Fruit fly (Drosophila melanogaster) whole organism, embryonic: ENCODE data around the gene Edg78E.

Experiments
- Ada2b ChIP-seq: fragments of 200-800 bp; sonication (Bioruptor generic); IDR thresholded peaks from 2 replicates; pipeline ENCODE4 v1.3.6; 2022; ENCODE audit warnings: missing biosample characterization, missing genetic modification characterization
- Antp ChIP-seq: fragments of 200-800 bp; sonication (Bioruptor generic); optimal IDR thresholded peaks from 3 replicates; lab custom pipeline; 2016; ENCODE audit warnings: missing biosample characterization, missing genetic modification characterization
- Asciz ChIP-seq: fragments of 200-800 bp; sonication (Bioruptor generic); optimal IDR thresholded peaks from 2 replicates; lab custom pipeline; 2017; ENCODE audit warnings: missing biosample characterization, mild to moderate bottlenecking, missing genetic modification characterization, missing genetic modification reagents
- CG11504 ChIP-seq: fragments of 200-800 bp; sonication (Bioruptor generic); optimal IDR thresholded peaks from 3 replicates; lab custom pipeline; 2019; ENCODE audit warnings: missing biosample characterization, mild to moderate bottlenecking, missing genetic modification characterization, moderate library complexity
- CG17328 ChIP-seq: fragments of 200-800 bp; sonication (Bioruptor generic); IDR thresholded peaks from 2 replicates; pipeline ENCODE4 v1.3.6; 2022; ENCODE audit warnings: missing biosample characterization, missing genetic modification characterization
- CG18476 ChIP-seq: fragments of 200-800 bp; sonication (Bioruptor generic); optimal IDR thresholded peaks from 2 replicates; lab custom pipeline; 2016; ENCODE audit warnings: missing biosample characterization, mild to moderate bottlenecking, missing genetic modification characterization
- CG2199 ChIP-seq: fragments of 200-800 bp; sonication (Bioruptor generic); IDR thresholded peaks from 3 replicates; pipeline ENCODE4 v1.3.6; 2022; ENCODE audit warnings: missing biosample characterization, missing genetic modification characterization
- CG6272 ChIP-seq: fragments of 200-800 bp; sonication (Bioruptor generic); IDR thresholded peaks from 2 replicates; pipeline ENCODE4 v1.3.6; 2022; ENCODE audit warnings: missing biosample characterization, missing genetic modification characterization
- CG6791 ChIP-seq: fragments of 200-800 bp; sonication (Bioruptor generic); IDR thresholded peaks from 3 replicates; pipeline ENCODE4 v1.3.6; 2022; ENCODE audit warnings: missing biosample characterization, missing genetic modification characterization; ENCODE audit not compliant: partially characterized antibody
- CG6813 ChIP-seq: fragments of 200-800 bp; sonication (Bioruptor generic); optimal IDR thresholded peaks from 2 replicates; lab custom pipeline; 2017; ENCODE audit warnings: missing biosample characterization, missing genetic modification characterization, mild to moderate bottlenecking, moderate library complexity, missing genetic modification reagents
- CG7963 ChIP-seq: fragments of 200-800 bp; sonication (Bioruptor generic); IDR thresholded peaks from 3 replicates; pipeline ENCODE4 v1.3.6; 2022; ENCODE audit warnings: missing biosample characterization, missing genetic modification characterization; ENCODE audit not compliant: partially characterized antibody
- D19B ChIP-seq: fragments of 200-800 bp; sonication (Bioruptor generic); optimal IDR thresholded peaks from 2 replicates; lab custom pipeline; 2017; ENCODE audit warnings: missing biosample characterization, mild to moderate bottlenecking, missing genetic modification characterization
- Dll ChIP-seq: fragments of 200-800 bp; sonication (Bioruptor generic); IDR thresholded peaks from 4 replicates; pipeline ENCODE4 v1.3.6; 2022; ENCODE audit warnings: missing biosample characterization, missing genetic modification characterization; ENCODE audit not compliant: partially characterized antibody
- Ets65A ChIP-seq: fragments of 200-800 bp; sonication (Bioruptor generic); peaks from one replicate; lab custom pipeline; 2016; ENCODE audit warnings: missing biosample characterization, missing genetic modification characterization
- HHEX ChIP-seq: fragments of 200-800 bp; sonication (Bioruptor generic); optimal IDR thresholded peaks from 3 replicates; lab custom pipeline; 2017; ENCODE audit warnings: missing biosample characterization, mild to moderate bottlenecking, missing genetic modification characterization, missing genetic modification reagents
- HLHmδ ChIP-seq: fragments of 200-800 bp; sonication (Bioruptor generic); optimal IDR thresholded peaks from 2 replicates; lab custom pipeline; 2018; ENCODE audit warnings: missing biosample characterization, mild to moderate bottlenecking, missing genetic modification characterization, moderate library complexity
- Hr39 ChIP-seq: fragments of >200 bp; optimal IDR thresholded peaks from 2 replicates; lab custom pipeline; 2017
- Hr78 ChIP-seq, 2 experiments: fragments of 200-800 bp in 1 of 2; fragments of >200 bp in 1 of 2; sonication (Bioruptor generic) in 1 of 2; optimal IDR thresholded peaks; 2 replicates each; lab custom pipeline; 2017 to 2019; ENCODE audit warnings: missing biosample characterization in 2 of 2, missing genetic modification characterization in 2 of 2, mild to moderate bottlenecking in 1 of 2, moderate library complexity in 1 of 2
- Med ChIP-seq: fragments of 200-800 bp; sonication (Bioruptor generic); peaks from one replicate; lab custom pipeline; 2016; ENCODE audit warnings: missing biosample characterization, missing genetic modification characterization, mild to moderate bottlenecking, inconsistent platforms, moderate library complexity
- NK7.1 ChIP-seq: fragments of 200-800 bp; sonication (Bioruptor generic); optimal IDR thresholded peaks from 3 replicates; lab custom pipeline; 2016; ENCODE audit warnings: missing biosample characterization, missing genetic modification characterization
- Nf-YB ChIP-seq: fragments of 200-800 bp; sonication (Bioruptor generic); optimal IDR thresholded peaks from 3 replicates; lab custom pipeline; 2019; ENCODE audit warnings: missing biosample characterization, mild to moderate bottlenecking, missing genetic modification characterization, moderate library complexity
- Oaz ChIP-seq: fragments of 200-800 bp; sonication (Bioruptor generic); IDR thresholded peaks from 2 replicates; pipeline ENCODE4 v1.3.6; 2022; ENCODE audit warnings: missing biosample characterization, missing genetic modification characterization
- Rx ChIP-seq: fragments of 200-800 bp; sonication (Bioruptor generic); IDR thresholded peaks from 2 replicates; pipeline ENCODE4 v1.3.6; 2022; ENCODE audit warnings: missing biosample characterization, missing genetic modification characterization
- Vsx1 ChIP-seq: fragments of 200-800 bp; sonication (Bioruptor generic); optimal IDR thresholded peaks from 2 replicates; lab custom pipeline; 2017; ENCODE audit warnings: missing biosample characterization, mild to moderate bottlenecking, missing genetic modification characterization, missing genetic modification reagents
- bbx ChIP-seq: fragments of 200-800 bp; sonication (Bioruptor generic); IDR thresholded peaks from 2 replicates; pipeline ENCODE4 v1.3.6; 2022; ENCODE audit warnings: missing biosample characterization, missing genetic modification characterization; ENCODE audit not compliant: partially characterized antibody
- cg ChIP-seq: fragments of 200-800 bp; sonication (Bioruptor generic); optimal IDR thresholded peaks from 3 replicates; lab custom pipeline; 2019; ENCODE audit warnings: missing biosample characterization, mild to moderate bottlenecking, missing genetic modification characterization, moderate library complexity
- crol ChIP-seq: fragments of 200-800 bp; sonication (Bioruptor generic); IDR thresholded peaks from 2 replicates; pipeline ENCODE4 v1.3.6; 2022; ENCODE audit warnings: missing biosample characterization, missing genetic modification characterization
- gfzf ChIP-seq: fragments of 200-800 bp; sonication (Bioruptor generic); optimal IDR thresholded peaks from 2 replicates; lab custom pipeline; 2016; ENCODE audit warnings: missing biosample characterization, mild to moderate bottlenecking, missing genetic modification characterization, moderate library complexity
- hkb ChIP-seq, 2 experiments: fragments of 200-800 bp in 1 of 2; fragments of >200 bp in 1 of 2; sonication (Bioruptor generic) in 1 of 2; IDR thresholded peaks in 1 of 2; optimal IDR thresholded peaks in 1 of 2; 2 replicates each; pipeline versions ENCODE4 v1.3.6 to Lab custom; 2017 to 2022; ENCODE audit warnings: missing biosample characterization in 1 of 2, missing genetic modification characterization in 1 of 2
- jumu ChIP-seq: fragments of 200-800 bp; sonication (Bioruptor generic); optimal IDR thresholded peaks from 3 replicates; lab custom pipeline; 2016; ENCODE audit warnings: missing biosample characterization, missing genetic modification characterization
- lab ChIP-seq: fragments of 200-800 bp; sonication (Bioruptor generic); optimal IDR thresholded peaks from 3 replicates; lab custom pipeline; 2017; ENCODE audit warnings: missing biosample characterization, missing genetic modification characterization, mild to moderate bottlenecking, moderate library complexity, missing genetic modification reagents
- lbe ChIP-seq: fragments of 200-800 bp; sonication (Bioruptor generic); optimal IDR thresholded peaks from 2 replicates; lab custom pipeline; 2016; ENCODE audit warnings: missing biosample characterization, mild to moderate bottlenecking, missing genetic modification characterization
- mld ChIP-seq: fragments of 200-800 bp; sonication (Bioruptor generic); IDR thresholded peaks from 3 replicates; pipeline ENCODE4 v1.3.6; 2022; ENCODE audit warnings: missing biosample characterization, missing genetic modification characterization; ENCODE audit not compliant: partially characterized antibody
- nerfin-2 ChIP-seq: fragments of 200-800 bp; sonication (Bioruptor generic); IDR thresholded peaks from 2 replicates; pipeline ENCODE4 v1.3.6; 2022; ENCODE audit warnings: missing biosample characterization, missing genetic modification characterization; ENCODE audit not compliant: partially characterized antibody
- org-1 ChIP-seq: fragments of 200-800 bp; sonication (Bioruptor generic); optimal IDR thresholded peaks from 2 replicates; lab custom pipeline; 2017; ENCODE audit warnings: missing biosample characterization, missing genetic modification characterization
- rib ChIP-seq: fragments of 200-800 bp; sonication (Bioruptor generic); IDR thresholded peaks from 2 replicates; pipeline ENCODE4 v1.3.6; 2022; ENCODE audit warnings: missing biosample characterization, missing genetic modification characterization
- sc ChIP-seq, 3 experiments: fragments of >200 bp in 2 of 3; fragments of 200-800 bp in 1 of 3; sonication (Bioruptor generic) in 1 of 3; optimal IDR thresholded peaks; 2 replicates in 2 of 3; 3 replicates in 1 of 3; lab custom pipeline; 2017; ENCODE audit warnings: mild to moderate bottlenecking in 1 of 3, missing biosample characterization in 1 of 3, missing genetic modification characterization in 1 of 3, missing genetic modification reagents in 1 of 3
- slbo ChIP-seq: fragments of 200-800 bp; sonication (Bioruptor generic); IDR thresholded peaks from 2 replicates; pipeline ENCODE4 v1.3.6; 2022; ENCODE audit warnings: missing biosample characterization, missing genetic modification characterization
- sr ChIP-seq: fragments of 200-800 bp; sonication (Bioruptor generic); IDR thresholded peaks from 3 replicates; pipeline ENCODE4 v1.3.6; 2022; ENCODE audit warnings: missing biosample characterization, missing genetic modification characterization
- tll ChIP-seq, 2 experiments: fragments of 200-800 bp in 1 of 2; fragments of >200 bp in 1 of 2; sonication (Bioruptor generic) in 1 of 2; optimal IDR thresholded peaks; 2 replicates each; lab custom pipeline; 2017 to 2019; ENCODE audit warnings: missing biosample characterization in 2 of 2, missing genetic modification characterization in 2 of 2, mild to moderate bottlenecking in 1 of 2, moderate library complexity in 1 of 2
- vfl ChIP-seq: fragments of 200-800 bp; sonication (Bioruptor generic); optimal IDR thresholded peaks from 2 replicates; lab custom pipeline; 2016; ENCODE audit warnings: missing biosample characterization, missing genetic modification characterization
- vnd ChIP-seq: fragments of 200-800 bp; sonication (Bioruptor generic); IDR thresholded peaks from 3 replicates; pipeline ENCODE4 v1.3.6; 2022; ENCODE audit warnings: missing biosample characterization, missing genetic modification characterization; ENCODE audit not compliant: partially characterized antibody
- wor ChIP-seq: fragments of 200-800 bp; sonication (Bioruptor generic); IDR thresholded peaks from 2 replicates; pipeline ENCODE4 v1.3.6; 2022; ENCODE audit warnings: missing biosample characterization, missing genetic modification characterization

Gene Edg78E

DNA sequence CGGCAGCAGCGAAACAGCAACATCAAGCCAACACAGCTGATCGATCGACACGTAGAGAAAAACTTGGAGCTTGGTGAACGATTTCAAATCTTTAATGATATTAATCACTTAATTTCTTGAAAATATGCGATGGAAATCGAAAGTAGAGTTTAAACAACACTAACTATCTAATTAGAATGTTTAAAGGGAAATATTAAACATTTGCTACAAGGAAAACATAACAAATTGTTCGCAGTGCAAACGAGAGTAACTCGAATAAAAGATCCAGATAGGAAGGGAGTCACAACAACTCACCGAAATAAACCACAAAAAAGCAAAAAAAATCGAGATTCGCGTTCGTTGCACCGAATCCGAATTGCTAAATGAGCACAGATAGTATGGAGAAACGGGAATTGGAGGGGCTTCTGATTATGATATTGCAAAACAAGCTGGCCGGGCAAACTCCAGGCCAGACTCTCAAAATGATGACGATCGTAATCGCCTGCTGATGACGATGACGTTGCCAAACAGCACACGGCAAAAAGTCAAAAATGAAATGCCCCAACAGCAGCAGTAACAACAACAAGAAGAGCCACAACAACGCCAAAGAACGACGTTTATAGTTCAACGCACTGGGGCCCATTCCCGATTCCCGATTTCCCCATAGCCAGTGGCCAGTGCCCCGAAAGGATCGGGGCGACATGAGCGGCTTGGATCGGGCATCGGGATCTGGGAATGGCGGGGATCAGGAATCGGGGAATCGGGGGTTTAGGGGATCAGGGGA is 43.7 kb downstream of the Edg78E start (continued):
- TF ChIP-seq jumu (GFP tag; lab: Kevin White, UChicago) (no peak), NK7.1 (GFP tag; lab: Kevin White, UChicago) (no peak), lab (GFP tag; lab: Kevin White, UChicago) (peak; percentile 14), lbe (GFP tag; lab: Kevin White, UChicago) (peak; percentile 98), gfzf (no peak)

DNA sequence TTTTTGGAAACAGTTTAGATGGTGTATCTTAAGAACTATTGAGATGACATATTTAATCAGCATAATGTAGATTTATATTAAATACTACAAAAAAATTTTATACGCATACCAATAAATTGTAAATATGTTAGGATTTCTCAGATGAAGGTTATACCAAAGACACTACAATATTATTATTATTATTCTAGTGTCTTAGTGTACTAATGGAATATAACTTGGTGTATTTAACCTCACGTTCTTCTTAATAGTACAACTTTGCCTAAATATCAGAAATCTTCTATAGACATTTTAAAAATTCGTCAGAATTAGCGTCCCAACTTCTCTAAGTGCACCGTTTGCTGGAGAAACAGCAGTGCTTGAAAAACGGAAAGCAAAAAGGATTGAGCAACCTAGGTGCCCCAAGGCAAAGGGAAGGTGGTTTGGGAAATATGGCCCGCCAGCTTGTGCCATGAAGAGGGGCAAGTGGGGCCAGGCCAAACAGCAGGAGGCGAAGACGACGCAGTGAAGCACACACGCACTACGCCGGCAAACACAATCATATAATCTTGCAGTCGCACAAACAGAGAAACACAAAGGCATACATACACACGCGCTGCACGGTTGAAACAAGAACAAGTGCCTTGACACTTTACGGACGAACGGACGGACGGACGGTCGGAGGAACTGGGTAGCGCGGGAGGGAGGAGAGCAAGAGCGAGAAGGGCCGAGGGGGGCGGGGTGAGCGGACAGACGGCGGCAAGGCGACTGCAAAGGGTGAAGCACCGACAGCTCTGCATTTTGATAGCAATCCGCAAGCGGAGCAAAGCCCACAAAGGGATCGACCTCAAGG is 44.5 kb downstream of the Edg78E start:
- TF ChIP-seq CG18476 (GFP tag; lab: Kevin White, UChicago) (no peak), cg (GFP tag; lab: Kevin White, UChicago) (peak; percentile 40), rib (GFP tag; lab: Robert Waterston, UW) (peak; percentile 62; the same call in 1 of the 2 replicates), CG6791 (GFP tag; lab: Robert Waterston, UW) (0 out of 3 replicates have a peak, but pooled peaks have one; percentile 15), nerfin-2 (GFP tag; lab: Robert Waterston, UW) (0 out of 2 replicates have a peak, but pooled peaks have one; percentile 9), Ets65A (peak; percentile 5), Hr39 (lab: Kevin White, UChicago) (peak; percentile 28), Oaz (GFP tag; lab: Robert Waterston, UW) (no peak), mld (GFP tag; lab: Robert Waterston, UW) (no peak), HLHmδ (peak; percentile 23), Hr78 (GFP tag; optimal IDR thresholded peaks at IDR 0.05; lab: Kevin White, UChicago) (peak in 1 of 2 experiments; percentile 17), bbx (GFP tag; lab: Robert Waterston, UW) (peak; percentile 12; the same call in 1 of the 2 replicates), CG2199 (GFP tag; lab: Robert Waterston, UW) (0 out of 3 replicates have a peak, but pooled peaks have one; percentile 63), org-1 (GFP tag; lab: Kevin White, UChicago) (no peak), Dll (GFP tag; lab: Robert Waterston, UW) (no peak), HHEX (peak; percentile 18), CG11504 (tag; lab: Kevin White, UChicago) (no peak), Vsx1 (GFP tag; lab: Kevin White, UChicago) (no peak), Ada2b (GFP tag; lab: Robert Waterston, UW) (no peak), Nf-YB (no peak), Antp (no peak), jumu (GFP tag; lab: Kevin White, UChicago) (no peak), sc (optimal IDR thresholded peaks at IDR 0.05; lab: Kevin White, UChicago) (no peak), sc (GFP tag; optimal IDR thresholded peaks at IDR 0.05; lab: Kevin White, UChicago) (no peak), vfl (GFP tag; lab: Kevin White, UChicago) (no peak), Med (GFP tag; lab: Kevin White, UChicago) (peak; percentile 65), vnd (GFP tag; lab: Robert Waterston, UW) (0 out of 3 replicates have a peak, but pooled peaks have one; percentile 24), slbo (0 out of 2 replicates have a peak, but pooled peaks have one; percentile 17), crol (GFP tag; lab: Robert Waterston, UW) (peak; percentile 96)

DNA sequence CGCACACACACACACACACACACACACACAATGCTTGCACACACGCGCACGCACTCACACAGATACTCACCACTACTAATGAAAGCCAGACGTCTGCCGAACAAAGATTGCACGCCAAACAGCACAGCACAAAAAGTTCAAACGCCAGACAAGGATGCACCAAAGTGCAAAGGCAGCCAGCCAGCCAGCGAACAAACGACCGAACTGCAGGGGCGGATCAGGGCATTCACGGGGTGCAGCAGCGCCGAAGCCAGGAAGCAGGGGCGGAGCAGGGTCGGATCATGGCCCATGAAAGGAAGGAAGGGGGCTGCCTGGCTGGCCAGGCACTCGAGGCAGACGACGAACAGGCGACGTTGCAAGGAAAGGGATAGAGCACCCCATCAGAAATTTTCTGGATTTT is 45.1 kb downstream of the Edg78E start:
- TF ChIP-seq Rx (GFP tag; lab: Robert Waterston, UW) (0 out of 2 replicates have a peak, but pooled peaks have one; percentile 20), sr (no peak), D19B (GFP tag; lab: Kevin White, UChicago) (no peak), CG17328 (no peak), tll (GFP tag; optimal IDR thresholded peaks at IDR 0.05; lab: Kevin White, UChicago) (no peak), hkb (optimal IDR thresholded peaks at IDR 0.05; lab: Kevin White, UChicago) (no peak), hkb (GFP tag; IDR thresholded peaks at IDR 0.05; lab: Robert Waterston, UW) (no peak), Asciz (GFP tag; lab: Kevin White, UChicago) (no peak), CG7963 (no peak), wor (GFP tag; lab: Robert Waterston, UW) (no peak), CG6813 (GFP tag; lab: Kevin White, UChicago) (no peak), CG6272 (GFP tag; lab: Robert Waterston, UW) (no peak)
